Fruit fly (Drosophila melanogaster) whole organism, embryonic: ENCODE data around the gene shi.

Source experiments
- CG13624 ChIP-seq: fragments of 200-800 bp; sonication (Bioruptor generic); optimal IDR thresholded peaks from 2 replicates; lab custom pipeline; 2016; ENCODE audit warnings: missing biosample characterization, missing genetic modification characterization
- CG14014 ChIP-seq: fragments of 200-800 bp; sonication (Bioruptor generic); IDR thresholded peaks from 2 replicates; pipeline ENCODE4 v1.3.6; 2022; ENCODE audit warnings: missing biosample characterization, missing genetic modification characterization
- CG14441 ChIP-seq: fragments of 200-800 bp; sonication (Bioruptor generic); IDR thresholded peaks from 2 replicates; pipeline ENCODE4 v1.3.6; 2022; ENCODE audit warnings: missing biosample characterization, missing genetic modification characterization
- CG15514 ChIP-seq: fragments of 200-800 bp; sonication (Bioruptor generic); optimal IDR thresholded peaks from 3 replicates; lab custom pipeline; 2017; ENCODE audit warnings: missing biosample characterization, missing genetic modification characterization, mild to moderate bottlenecking, moderate library complexity, missing genetic modification reagents
- CG17186 ChIP-seq: fragments of 200-800 bp; sonication (Bioruptor generic); optimal IDR thresholded peaks from 3 replicates; lab custom pipeline; 2017; ENCODE audit warnings: missing biosample characterization, missing genetic modification reagents, missing genetic modification characterization
- CG1832 ChIP-seq: fragments of 200-800 bp; sonication (Bioruptor generic); optimal IDR thresholded peaks from 2 replicates; lab custom pipeline; 2017; ENCODE audit warnings: missing biosample characterization, mild to moderate bottlenecking, missing genetic modification characterization, inconsistent platforms
- CG2120 ChIP-seq: fragments of 200-800 bp; sonication (Bioruptor generic); optimal IDR thresholded peaks from 3 replicates; lab custom pipeline; 2016; ENCODE audit warnings: missing biosample characterization, missing genetic modification characterization
- CG30431 ChIP-seq: fragments of 200-800 bp; sonication (Bioruptor generic); optimal IDR thresholded peaks from 2 replicates; lab custom pipeline; 2017; ENCODE audit warnings: missing biosample characterization, missing genetic modification characterization
- CG31224 ChIP-seq: fragments of 200-800 bp; sonication (Bioruptor generic); IDR thresholded peaks from 2 replicates; pipeline ENCODE4 v1.3.6; 2022; ENCODE audit warnings: missing biosample characterization, missing genetic modification characterization
- CG3281 ChIP-seq: fragments of 200-800 bp; sonication (Bioruptor generic); optimal IDR thresholded peaks from 3 replicates; lab custom pipeline; 2017; ENCODE audit warnings: missing biosample characterization, mild to moderate bottlenecking, missing genetic modification characterization
- CG4282 ChIP-seq: fragments of 200-800 bp; sonication (Bioruptor generic); optimal IDR thresholded peaks from 2 replicates; lab custom pipeline; 2016; ENCODE audit warnings: missing biosample characterization, missing genetic modification characterization
- CG4360 ChIP-seq: fragments of 200-800 bp; sonication (Bioruptor generic); IDR thresholded peaks from 2 replicates; pipeline ENCODE4 v1.3.6; 2022; ENCODE audit warnings: missing biosample characterization, missing genetic modification characterization
- CG4617 ChIP-seq: fragments of 200-800 bp; sonication (Bioruptor generic); optimal IDR thresholded peaks from 3 replicates; lab custom pipeline; 2016; ENCODE audit warnings: missing biosample characterization, missing genetic modification characterization, borderline replicate concordance
- CG8765 ChIP-seq: fragments of 200-800 bp; sonication (Bioruptor generic); IDR thresholded peaks from 2 replicates; pipeline ENCODE4 v1.3.6; 2022; ENCODE audit warnings: missing biosample characterization, missing genetic modification characterization
- CG9437 ChIP-seq: fragments of 200-800 bp; sonication (Bioruptor generic); optimal IDR thresholded peaks from 2 replicates; lab custom pipeline; 2018; ENCODE audit warnings: missing biosample characterization, mild to moderate bottlenecking, missing genetic modification characterization
- Camta ChIP-seq: fragments of 200-800 bp; sonication (Bioruptor generic); optimal IDR thresholded peaks from 2 replicates; lab custom pipeline; 2016; ENCODE audit warnings: missing biosample characterization, missing genetic modification characterization
- Doc3 ChIP-seq: fragments of 200-800 bp; sonication (Bioruptor generic); IDR thresholded peaks from 3 replicates; pipeline ENCODE4 v1.3.6; 2022; ENCODE audit warnings: missing biosample characterization, missing genetic modification characterization; ENCODE audit not compliant: partially characterized antibody
- Dref ChIP-seq: fragments of 200-800 bp; sonication (Bioruptor generic); IDR thresholded peaks from 2 replicates; pipeline ENCODE4 v1.3.6; 2022; ENCODE audit warnings: missing biosample characterization, missing genetic modification characterization
- Elba2 ChIP-seq: fragments of 200-800 bp; sonication (Bioruptor generic); optimal IDR thresholded peaks from 3 replicates; lab custom pipeline; 2016; ENCODE audit warnings: missing biosample characterization, missing genetic modification characterization
- Fer1 ChIP-seq: fragments of 200-800 bp; sonication (Bioruptor generic); optimal IDR thresholded peaks from 2 replicates; lab custom pipeline; 2017; ENCODE audit warnings: missing biosample characterization, mild to moderate bottlenecking, missing genetic modification characterization
- HLH4C ChIP-seq: fragments of 200-800 bp; sonication (Bioruptor generic); IDR thresholded peaks from 3 replicates; pipeline ENCODE4 v1.3.6; 2022; ENCODE audit warnings: missing biosample characterization, missing genetic modification characterization; ENCODE audit not compliant: partially characterized antibody
- HLH54F ChIP-seq: fragments of 200-800 bp; sonication (Bioruptor generic); optimal IDR thresholded peaks from 3 replicates; lab custom pipeline; 2016; ENCODE audit warnings: missing biosample characterization, missing genetic modification characterization
- HmgD ChIP-seq: fragments of 200-800 bp; sonication (Bioruptor generic); optimal IDR thresholded peaks from 3 replicates; lab custom pipeline; 2016; ENCODE audit warnings: missing biosample characterization, missing genetic modification characterization
- Med ChIP-seq: fragments of 200-800 bp; sonication (Bioruptor generic); peaks from one replicate; lab custom pipeline; 2016; ENCODE audit warnings: missing biosample characterization, missing genetic modification characterization, mild to moderate bottlenecking, inconsistent platforms, moderate library complexity
- Nf-YB ChIP-seq: fragments of 200-800 bp; sonication (Bioruptor generic); optimal IDR thresholded peaks from 3 replicates; lab custom pipeline; 2019; ENCODE audit warnings: missing biosample characterization, mild to moderate bottlenecking, missing genetic modification characterization, moderate library complexity
- bab2 ChIP-seq: fragments of 200-800 bp; sonication (Bioruptor generic); optimal IDR thresholded peaks from 2 replicates; lab custom pipeline; 2016; ENCODE audit warnings: missing biosample characterization, missing genetic modification characterization
- cas ChIP-seq: fragments of 200-800 bp; sonication (Bioruptor generic); IDR thresholded peaks from 2 replicates; pipeline ENCODE4 v1.3.6; 2022; ENCODE audit warnings: missing biosample characterization, missing genetic modification characterization
- crp ChIP-seq, 2 experiments: fragments of 200-800 bp; sonication (Bioruptor generic); optimal IDR thresholded peaks; 2 replicates in 1 of 2; 3 replicates in 1 of 2; lab custom pipeline; 2017; ENCODE audit warnings: missing biosample characterization in 2 of 2, missing genetic modification characterization in 2 of 2, mild to moderate bottlenecking in 1 of 2, moderate library complexity in 1 of 2
- da ChIP-seq: fragments of 200-800 bp; sonication (Bioruptor generic); optimal IDR thresholded peaks from 2 replicates; lab custom pipeline; 2016; ENCODE audit warnings: missing biosample characterization, missing genetic modification characterization
- dati ChIP-seq: fragments of 200-800 bp; sonication (Bioruptor generic); IDR thresholded peaks from 2 replicates; pipeline ENCODE4 v1.3.6; 2022; ENCODE audit warnings: missing biosample characterization, missing genetic modification characterization
- dm ChIP-seq: fragments of 200-800 bp; sonication (Bioruptor generic); optimal IDR thresholded peaks from 3 replicates; lab custom pipeline; 2016; ENCODE audit warnings: missing biosample characterization, missing genetic modification characterization
- ftz-f1 ChIP-seq: fragments of 200-800 bp; sonication (Bioruptor generic); optimal IDR thresholded peaks from 2 replicates; lab custom pipeline; 2016; ENCODE audit warnings: missing biosample characterization, missing genetic modification characterization
- gcm ChIP-seq: fragments of 200-800 bp; sonication (Bioruptor generic); optimal IDR thresholded peaks from 2 replicates; lab custom pipeline; 2019; ENCODE audit warnings: missing biosample characterization, mild to moderate bottlenecking, missing genetic modification characterization, moderate library complexity
- grn ChIP-seq: fragments of 200-800 bp; sonication (Bioruptor generic); optimal IDR thresholded peaks from 3 replicates; lab custom pipeline; 2017; ENCODE audit warnings: missing biosample characterization, missing genetic modification characterization
- gro ChIP-seq: fragments of 200-800 bp; sonication (Bioruptor generic); optimal IDR thresholded peaks from 2 replicates; lab custom pipeline; 2016; ENCODE audit warnings: missing biosample characterization, missing genetic modification characterization
- ham ChIP-seq: fragments of 200-800 bp; sonication (Bioruptor generic); IDR thresholded peaks from 2 replicates; pipeline ENCODE4 v1.3.6; 2022; ENCODE audit warnings: missing biosample characterization, missing genetic modification characterization
- ind ChIP-seq: fragments of 200-800 bp; sonication (Bioruptor generic); optimal IDR thresholded peaks from 3 replicates; lab custom pipeline; 2016; ENCODE audit warnings: missing biosample characterization, missing genetic modification characterization
- inv ChIP-seq: fragments of 200-800 bp; sonication (Bioruptor generic); IDR thresholded peaks from 2 replicates; pipeline ENCODE4 v1.3.6; 2022; ENCODE audit warnings: missing biosample characterization, missing genetic modification characterization; ENCODE audit not compliant: partially characterized antibody
- nerfin-1 ChIP-seq: fragments of 200-800 bp; sonication (Bioruptor generic); optimal IDR thresholded peaks from 3 replicates; lab custom pipeline; 2019; ENCODE audit warnings: missing biosample characterization, mild to moderate bottlenecking, missing genetic modification characterization, moderate library complexity
- nerfin-2 ChIP-seq: fragments of 200-800 bp; sonication (Bioruptor generic); IDR thresholded peaks from 2 replicates; pipeline ENCODE4 v1.3.6; 2022; ENCODE audit warnings: missing biosample characterization, missing genetic modification characterization; ENCODE audit not compliant: partially characterized antibody
- otp ChIP-seq: fragments of 200-800 bp; sonication (Bioruptor generic); IDR thresholded peaks from 3 replicates; pipeline ENCODE4, ENCODE4 v1.3.6; 2022; ENCODE audit warnings: missing biosample characterization, missing genetic modification characterization
- pb ChIP-seq: fragments of 200-800 bp; sonication (Bioruptor generic); optimal IDR thresholded peaks from 3 replicates; lab custom pipeline; 2016; ENCODE audit warnings: missing biosample characterization, missing genetic modification characterization
- pfk ChIP-seq: fragments of 200-800 bp; sonication (Bioruptor generic); optimal IDR thresholded peaks from 2 replicates; lab custom pipeline; 2018; ENCODE audit warnings: missing biosample characterization, mild to moderate bottlenecking, missing genetic modification characterization, moderate library complexity
- sens-2 ChIP-seq: fragments of 200-800 bp; sonication (Bioruptor generic); IDR thresholded peaks from 2 replicates; pipeline ENCODE4 v1.3.6; 2022; ENCODE audit warnings: missing biosample characterization, missing genetic modification characterization
- slbo ChIP-seq: fragments of 200-800 bp; sonication (Bioruptor generic); IDR thresholded peaks from 2 replicates; pipeline ENCODE4 v1.3.6; 2022; ENCODE audit warnings: missing biosample characterization, missing genetic modification characterization
- slp2 ChIP-seq: fragments of 200-800 bp; sonication (Bioruptor generic); optimal IDR thresholded peaks from 2 replicates; lab custom pipeline; 2016; ENCODE audit warnings: missing biosample characterization, missing genetic modification characterization
- so ChIP-seq: fragments of 200-800 bp; sonication (Bioruptor generic); IDR thresholded peaks from 3 replicates; pipeline ENCODE4 v1.3.6; 2022; ENCODE audit warnings: missing biosample characterization, missing genetic modification characterization
- ssp ChIP-seq: fragments of 200-800 bp; sonication (Bioruptor generic); IDR thresholded peaks from 2 replicates; pipeline ENCODE4 v1.3.6; 2022; ENCODE audit warnings: missing biosample characterization, missing genetic modification characterization
- tio ChIP-seq: fragments of 200-800 bp; sonication (Bioruptor generic); optimal IDR thresholded peaks from 2 replicates; lab custom pipeline; 2017; ENCODE audit warnings: missing biosample characterization, missing genetic modification characterization, inconsistent platforms
- wdn ChIP-seq: fragments of 200-800 bp; sonication (Bioruptor generic); IDR thresholded peaks from 2 replicates; pipeline ENCODE4 v1.3.6; 2022; ENCODE audit warnings: missing biosample characterization, missing genetic modification characterization
- z ChIP-seq: fragments of 200-800 bp; sonication (Bioruptor generic); IDR thresholded peaks from 3 replicates; pipeline ENCODE4 v1.3.6; 2022; ENCODE audit warnings: missing biosample characterization, missing genetic modification characterization
- zfh1 ChIP-seq: fragments of 200-800 bp; sonication (Bioruptor generic); IDR thresholded peaks from 3 replicates; pipeline ENCODE4 v1.3.6; 2022; ENCODE audit warnings: missing biosample characterization, missing genetic modification characterization

The shi gene

dm6 chrX:15944735-15945323, 52.9 kb downstream of the shi start, which contains the start of gene Rrp47 (continued):
- TF ChIP-seq CG3281 = no peak
- TF ChIP-seq CG9437 (GFP tag; lab: Kevin White, UChicago) = no peak
- TF ChIP-seq grn = no peak
- no peak for TF ChIP-seq Nf-YB (GFP tag; lab: Kevin White, UChicago)
- peak; percentile 3 for TF ChIP-seq CG17186 (GFP tag; lab: Kevin White, UChicago)
- no peak for TF ChIP-seq z (GFP tag; lab: Robert Waterston, UW)
- no peak for TF ChIP-seq CG1832 (GFP tag; lab: Kevin White, UChicago)
- no peak for TF ChIP-seq crp (GFP tag; optimal IDR thresholded peaks at IDR 0.05; lab: Kevin White, UChicago)
- no peak for TF ChIP-seq CG15514 (GFP tag; lab: Kevin White, UChicago)
- no peak for TF ChIP-seq inv (GFP tag; lab: Robert Waterston, UW)
- TF ChIP-seq pb (GFP tag; lab: Kevin White, UChicago) = no peak
- no peak for TF ChIP-seq ham
- TF ChIP-seq ftz-f1 (GFP tag; lab: Kevin White, UChicago) = no peak
- no peak for TF ChIP-seq CG4360
- TF ChIP-seq cas (GFP tag; lab: Robert Waterston, UW) = no peak
- TF ChIP-seq Elba2 = no peak
- no peak for TF ChIP-seq zfh1
- TF ChIP-seq CG13624 (GFP tag; lab: Kevin White, UChicago) = no peak
- no peak for TF ChIP-seq Fer1
- TF ChIP-seq so = no peak
- no peak for TF ChIP-seq nerfin-1
- TF ChIP-seq tio (GFP tag; lab: Kevin White, UChicago) = no peak
- TF ChIP-seq CG14441 (GFP tag; lab: Robert Waterston, UW) = no peak
- no peak for TF ChIP-seq CG8765 (GFP tag; lab: Robert Waterston, UW)
- TF ChIP-seq dm (GFP tag; lab: Kevin White, UChicago) = peak; percentile 8
- TF ChIP-seq gro (GFP tag; lab: Kevin White, UChicago) = no peak
- no peak for TF ChIP-seq wdn (GFP tag; lab: Robert Waterston, UW)
- TF ChIP-seq slbo (GFP tag; lab: Robert Waterston, UW) = no peak
- no peak for TF ChIP-seq HLH54F (GFP tag; lab: Kevin White, UChicago)
- no peak for TF ChIP-seq slp2 (GFP tag; lab: Kevin White, UChicago)
- no peak for TF ChIP-seq CG30431
- TF ChIP-seq nerfin-2 (GFP tag; lab: Robert Waterston, UW) = no peak
- no peak for TF ChIP-seq ind
- no peak for TF ChIP-seq sens-2 (GFP tag; lab: Robert Waterston, UW)
- peak; percentile 54 for TF ChIP-seq pfk
- TF ChIP-seq CG4282 = no peak
- TF ChIP-seq CG2120 (GFP tag; lab: Kevin White, UChicago) = no peak
- no peak for TF ChIP-seq CG14014 (GFP tag; lab: Robert Waterston, UW)
- TF ChIP-seq Med = peak; percentile 5
- peak; percentile 94 for TF ChIP-seq ssp
- TF ChIP-seq bab2 = no peak
- peak; percentile 60 for TF ChIP-seq CG4617 (GFP tag; lab: Kevin White, UChicago)
- no peak for TF ChIP-seq Camta
- TF ChIP-seq HLH4C (GFP tag; lab: Robert Waterston, UW) = no peak
- TF ChIP-seq Dref (GFP tag; lab: Robert Waterston, UW) = no peak
- no peak for TF ChIP-seq CG31224 (GFP tag; lab: Robert Waterston, UW)
- TF ChIP-seq Doc3 (GFP tag; lab: Robert Waterston, UW) = no peak
- TF ChIP-seq HmgD (GFP tag; lab: Kevin White, UChicago) = no peak
- TF ChIP-seq dati (GFP tag; lab: Robert Waterston, UW) = no peak
- no peak for TF ChIP-seq gcm (GFP tag; lab: Kevin White, UChicago)
- TF ChIP-seq otp = no peak
- TF ChIP-seq da (GFP tag; lab: Kevin White, UChicago) = no peak
